Worm (Caenorhabditis elegans): ENCODE results near the gene cnc-6.

Gene cnc-6

ce11 chrIII:1785776-1786175 lies 22.5 kb downstream of the cnc-6 start (continued):
- TF ChIP-seq arid-1 (GFP tag; conservative IDR thresholded peaks at IDR 0.05) (no peak), daf-8 (GFP tag; IDR thresholded peaks at IDR 0.05) (no peak), dmd-9 (GFP tag; IDR thresholded peaks at IDR 0.05) (no peak), daf-19 (GFP tag; conservative IDR thresholded peaks at IDR 0.05) (no peak), ztf-7 (tag; optimal IDR thresholded peaks at IDR 0.05) (no peak), dve-1 (tag; optimal IDR thresholded peaks at IDR 0.05; ENCODE audit: insufficient read depth) (peak; percentile 6), snpc-1.2 (GFP tag; IDR thresholded peaks at IDR 0.05) (no peak), spr-1 (tag; optimal IDR thresholded peaks at IDR 0.05) (no peak), ZK337.2 (GFP tag; IDR thresholded peaks at IDR 0.05) (no peak), attf-4 (tag; optimal IDR thresholded peaks at IDR 0.05) (no peak), Y105C5A.15 (GFP tag; IDR thresholded peaks at IDR 0.05) (no peak), F26F4.8 (GFP tag; conservative IDR thresholded peaks at IDR 0.05) (no peak), nhr-77 (tag; optimal IDR thresholded peaks at IDR 0.05) (no peak), php-3 (GFP tag; IDR thresholded peaks at IDR 0.05) (no peak), nhr-25 (tag; optimal IDR thresholded peaks at IDR 0.05; ENCODE audit: borderline replicate concordance, insufficient read depth) (no peak), madf-5 (GFP tag; IDR thresholded peaks at IDR 0.05) (no peak), fos-1 (tag; optimal IDR thresholded peaks at IDR 0.05) (no peak), dmd-8 (GFP tag; IDR thresholded peaks at IDR 0.05) (no peak), daf-16 (GFP tag; optimal IDR thresholded peaks at IDR 0.05) (no peak), daf-16 (tag; optimal IDR thresholded peaks at IDR 0.05) (no peak), unc-130 (GFP tag; optimal IDR thresholded peaks at IDR 0.05) (no peak), tag-97 (GFP tag; IDR thresholded peaks at IDR 0.05) (no peak), mep-1 (tag; optimal IDR thresholded peaks at IDR 0.05) (peak; percentile 83), R02D3.7 (tag; optimal IDR thresholded peaks at IDR 0.05) (no peak), ceh-28 (tag; optimal IDR thresholded peaks at IDR 0.05) (no peak), nhr-111 (GFP tag; optimal IDR thresholded peaks at IDR 0.05) (no peak), lsy-2 (tag; optimal IDR thresholded peaks at IDR 0.05) (peak; percentile 36 to 76), tra-1 (GFP tag; IDR thresholded peaks at IDR 0.05) (no peak), F10B5.3 (tag; optimal IDR thresholded peaks at IDR 0.05) (no peak), hif-1 (tag; optimal IDR thresholded peaks at IDR 0.05) (peak in 1 of 2 experiments; percentile 57), zip-2 (tag; optimal IDR thresholded peaks at IDR 0.05) (no peak), nhr-237 (tag; optimal IDR thresholded peaks at IDR 0.05) (no peak), lim-7 (GFP tag; IDR thresholded peaks at IDR 0.05) (no peak), lin-15B (tag; optimal IDR thresholded peaks at IDR 0.05) (no peak), egl-43 (GFP tag; IDR thresholded peaks at IDR 0.05) (peak; percentile 71), nhr-42 (GFP tag; IDR thresholded peaks at IDR 0.05) (no peak), lir-3 (tag; optimal IDR thresholded peaks at IDR 0.05) (no peak), ceh-82 (tag; optimal IDR thresholded peaks at IDR 0.05) (no peak), mxl-3 (GFP tag; optimal IDR thresholded peaks at IDR 0.05) (no peak), nhr-76 (tag; optimal IDR thresholded peaks at IDR 0.05) (no peak), zfp-2 (tag; optimal IDR thresholded peaks at IDR 0.05) (no peak), ceh-62 (tag; optimal IDR thresholded peaks at IDR 0.05) (no peak), zfp-3 (GFP tag; conservative IDR thresholded peaks at IDR 0.05) (no peak), jun-1 (tag; optimal IDR thresholded peaks at IDR 0.05) (no peak), Y5F2A.4 (GFP tag; optimal IDR thresholded peaks at IDR 0.05) (no peak), nhr-10 (tag; optimal IDR thresholded peaks at IDR 0.05) (no peak), gei-8 (GFP tag; optimal IDR thresholded peaks at IDR 0.05) (no peak), ces-1 (GFP tag; optimal IDR thresholded peaks at IDR 0.05) (no peak), unc-39 (tag; optimal IDR thresholded peaks at IDR 0.05) (no peak), nhr-48 (tag; optimal IDR thresholded peaks at IDR 0.05) (no peak), hlh-11 (tag; optimal IDR thresholded peaks at IDR 0.05) (peak; percentile 47), skn-1 (tag; optimal IDR thresholded peaks at IDR 0.05) (no peak), mdl-1 (tag; optimal IDR thresholded peaks at IDR 0.05) (peak in 1 of 2 experiments; percentile 53)

All from whole organism, L4 larva.